Worm (Caenorhabditis elegans) whole organism, young adult: ENCODE data around the gene swp-1.

Source experiments
- F49E8.2 ChIP-seq: sonication (generic microtip); optimal IDR thresholded peaks from 3 replicates; lab custom pipeline; 2017; ENCODE audit warnings: missing genetic modification characterization, mild to moderate bottlenecking, missing compliant biosample characterization, antibody characterized with exemption, moderate library complexity; ENCODE audit not compliant: insufficient read depth
- Y67H2A.10 ChIP-seq: fragments of 200-800 bp; sonication (Bioruptor generic); conservative IDR thresholded peaks from 2 replicates; pipeline ENCODE4 v1.3.6; 2022; ENCODE audit warnings: missing genetic modification reagents, missing genetic modification characterization, missing compliant biosample characterization
- ama-1 ChIP-seq, 3 experiments: fragments of 150-350 bp in 1 of 3; sonication (generic microtip) in 2 of 3; optimal IDR thresholded peaks; 2 replicates each; lab custom pipeline; 2014 to 2018; ENCODE audit warnings: missing biosample characterization in 2 of 3, missing genetic modification characterization in 2 of 3, missing genetic modification reagents in 2 of 3
- die-1 ChIP-seq: sonication (generic microtip); optimal IDR thresholded peaks from 2 replicates; lab custom pipeline; 2016; ENCODE audit warnings: missing genotype, mild to moderate bottlenecking, missing genetic modification characterization, missing compliant biosample characterization
- lin-54 ChIP-seq: fragments of 200-800 bp; sonication (Bioruptor generic); optimal IDR thresholded peaks from 2 replicates; lab custom pipeline; 2018; ENCODE audit warnings: mild to moderate bottlenecking, missing genetic modification characterization, missing compliant biosample characterization
- lsl-1 ChIP-seq: fragments of 200-800 bp; sonication (Bioruptor generic); optimal IDR thresholded peaks from 2 replicates; lab custom pipeline; 2018; ENCODE audit warnings: mild to moderate bottlenecking, missing genetic modification characterization, moderate library complexity, missing compliant biosample characterization
- madf-8 ChIP-seq: fragments of 200-800 bp; sonication (Bioruptor generic); conservative IDR thresholded peaks from 2 replicates; pipeline ENCODE4 v1.3.6; 2022; ENCODE audit warnings: missing genetic modification reagents, missing genetic modification characterization, missing compliant biosample characterization
- mxl-1 ChIP-seq: sonication (generic microtip); optimal IDR thresholded peaks from 2 replicates; lab custom pipeline; 2016; ENCODE audit warnings: missing genetic modification characterization, missing compliant biosample characterization
- nhr-120 ChIP-seq: fragments of 200-800 bp; sonication (Bioruptor generic); IDR thresholded peaks from 2 replicates; pipeline ENCODE4 v1.3.6; 2022; ENCODE audit warnings: missing genetic modification characterization, missing compliant biosample characterization
- snpc-1.3 ChIP-seq: sonication (generic microtip); optimal IDR thresholded peaks from 2 replicates; lab custom pipeline; 2017; ENCODE audit warnings: missing genetic modification characterization, mild to moderate bottlenecking, missing compliant biosample characterization, antibody characterized with exemption, moderate library complexity, missing genotype, missing genetic modification reagents; ENCODE audit not compliant: insufficient read depth
- snpc-4 ChIP-seq, 5 experiments: fragments of 150-350 bp in 1 of 5; sonication (generic microtip) in 4 of 5; optimal IDR thresholded peaks; 2 replicates each; lab custom pipeline; 2014 to 2018; ENCODE audit warnings: missing genetic modification characterization in 5 of 5, missing biosample characterization in 3 of 5, antibody characterized with exemption in 2 of 5, mild to moderate bottlenecking in 2 of 5, missing compliant biosample characterization in 2 of 5, missing genotype in 2 of 5, moderate library complexity in 2 of 5, missing genetic modification reagents in 1 of 5

DNA sequence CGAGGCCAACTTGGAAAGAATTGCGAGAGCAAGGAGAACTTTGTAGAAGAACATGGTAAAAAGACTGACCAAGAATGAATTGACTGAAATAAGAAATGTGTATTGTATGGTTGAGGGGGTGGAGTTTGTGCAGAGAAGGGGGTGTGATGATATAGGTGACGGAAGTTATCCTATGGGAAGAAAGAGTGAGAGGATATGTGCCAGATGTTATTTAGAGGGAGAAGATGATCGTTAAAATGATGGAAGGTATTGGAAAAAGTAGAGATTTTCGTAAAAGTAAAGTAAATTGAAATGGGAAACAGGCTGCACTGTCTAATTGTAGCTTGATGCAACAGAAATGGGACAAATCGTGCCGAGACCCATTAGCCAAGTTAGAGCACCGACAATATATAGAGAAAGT is 48.4 kb downstream of the swp-1 start, which contains the start of gene sdz-21:
- TF ChIP-seq F49E8.2 (tag; lab: Kevin White, UChicago) (no peak), lsl-1 (GFP tag; lab: Kevin White, UChicago) (no peak), mxl-1 (tag; lab: Kevin White, UChicago) (no peak), lin-54 (no peak), snpc-4 (GFP tag; optimal IDR thresholded peaks at IDR 0.05; lab: Kevin White, UChicago) (no peak), snpc-4 (tag; optimal IDR thresholded peaks at IDR 0.05; lab: Kevin White, UChicago) (no peak), Y67H2A.10 (no peak), madf-8 (GFP tag; lab: Robert Waterston, UW) (no peak), snpc-1.3 (tag; lab: Kevin White, UChicago) (no peak), die-1 (tag; lab: Kevin White, UChicago) (no peak), ama-1 (optimal IDR thresholded peaks at IDR 0.05; lab: Kevin White, UChicago) (no peak), ama-1 (GFP tag; optimal IDR thresholded peaks at IDR 0.05; lab: Kevin White, UChicago) (no peak), nhr-120 (GFP tag; lab: Robert Waterston, UW) (no peak)
